Worm (Caenorhabditis elegans) whole organism, L4 larva: ENCODE data around the gene ins-13.

ENCODE experiments used
- F37D6.2 ChIP-seq: sonication (generic microtip); optimal IDR thresholded peaks from 2 replicates; lab custom pipeline; 2016; ENCODE audit warnings: mild to moderate bottlenecking, missing genetic modification characterization, missing compliant biosample characterization
- R02D3.7 ChIP-seq: fragments of 150-350 bp; sonication (generic microtip); optimal IDR thresholded peaks from 3 replicates; lab custom pipeline; 2014; ENCODE audit warnings: missing biosample characterization, missing genetic modification characterization
- Y105C5A.15 ChIP-seq: fragments of 200-800 bp; sonication (Bioruptor generic); IDR thresholded peaks from 2 replicates; pipeline ENCODE4 v1.3.6; 2022; ENCODE audit warnings: missing genetic modification characterization, missing compliant biosample characterization
- Y5F2A.4 ChIP-seq: fragments of 200-800 bp; sonication (Bioruptor generic); optimal IDR thresholded peaks from 2 replicates; lab custom pipeline; 2018; ENCODE audit warnings: mild to moderate bottlenecking, missing genetic modification characterization, missing compliant biosample characterization
- Y75B8A.6 ChIP-seq: fragments of 200-800 bp; sonication (Bioruptor generic); IDR thresholded peaks from 2 replicates; pipeline ENCODE4 v1.3.6; 2022; ENCODE audit warnings: missing genetic modification reagents, missing genetic modification characterization, missing compliant biosample characterization
- ceh-20 ChIP-seq: fragments of 200-800 bp; sonication (Bioruptor generic); IDR thresholded peaks from 2 replicates; pipeline ENCODE4 v1.3.6; 2022; ENCODE audit warnings: missing genetic modification reagents, missing genetic modification characterization, missing compliant biosample characterization
- ceh-28 ChIP-seq: fragments of 150-350 bp; optimal IDR thresholded peaks from 2 replicates; lab custom pipeline; 2014; ENCODE audit warnings: missing biosample characterization, missing genetic modification reagents, missing genetic modification characterization
- ceh-32 ChIP-seq: sonication (generic microtip); optimal IDR thresholded peaks from 2 replicates; lab custom pipeline; 2016; ENCODE audit warnings: mild to moderate bottlenecking, missing genetic modification characterization, missing compliant biosample characterization; ENCODE audit not compliant: poor library complexity
- ceh-44 ChIP-seq: fragments of 200-800 bp; sonication (Bioruptor generic); IDR thresholded peaks from 2 replicates; pipeline ENCODE4 v1.3.6; 2022; ENCODE audit warnings: missing genetic modification reagents, missing genetic modification characterization, missing compliant biosample characterization
- ceh-62 ChIP-seq: sonication (generic microtip); optimal IDR thresholded peaks from 2 replicates; lab custom pipeline; 2017; ENCODE audit warnings: missing biosample characterization, missing genetic modification characterization
- ces-1 ChIP-seq: fragments of 150-350 bp; sonication (generic microtip); optimal IDR thresholded peaks from 4 replicates; lab custom pipeline; 2014; ENCODE audit warnings: missing biosample characterization, missing genetic modification reagents, missing genetic modification characterization
- dmd-6 ChIP-seq: fragments of 200-800 bp; sonication (Bioruptor generic); IDR thresholded peaks from 2 replicates; pipeline ENCODE4 v1.3.6; 2022; ENCODE audit warnings: missing genetic modification reagents, missing genetic modification characterization, missing compliant biosample characterization
- dmd-8 ChIP-seq: fragments of 200-800 bp; sonication (Bioruptor generic); IDR thresholded peaks from 2 replicates; pipeline ENCODE4 v1.3.6; 2022; ENCODE audit warnings: missing genetic modification characterization, missing compliant biosample characterization
- dmd-9 ChIP-seq: fragments of 200-800 bp; sonication (Bioruptor generic); IDR thresholded peaks from 2 replicates; pipeline ENCODE4 v1.3.6; 2022; ENCODE audit warnings: missing genetic modification reagents, missing genetic modification characterization, missing compliant biosample characterization
- duxl-1 ChIP-seq: sonication (generic microtip); optimal IDR thresholded peaks from 2 replicates; lab custom pipeline; 2016; ENCODE audit warnings: mild to moderate bottlenecking, missing genetic modification characterization, moderate library complexity, missing compliant biosample characterization; ENCODE audit not compliant: poor library complexity
- dve-1 ChIP-seq: sonication (generic microtip); optimal IDR thresholded peaks from 2 replicates; lab custom pipeline; 2017; ENCODE audit warnings: antibody characterized with exemption, mild to moderate bottlenecking, missing genetic modification characterization, missing compliant biosample characterization; ENCODE audit not compliant: insufficient read depth
- egl-43 ChIP-seq: fragments of 200-800 bp; sonication (Bioruptor generic); IDR thresholded peaks from 2 replicates; pipeline ENCODE4 v1.3.6; 2022; ENCODE audit warnings: missing genetic modification reagents, missing genetic modification characterization, missing compliant biosample characterization
- fkh-10 ChIP-seq: fragments of 150-350 bp; optimal IDR thresholded peaks from 2 replicates; lab custom pipeline; 2014; ENCODE audit warnings: missing biosample characterization, missing genetic modification reagents, missing genetic modification characterization
- fos-1 ChIP-seq: fragments of 150-350 bp; optimal IDR thresholded peaks from 2 replicates; lab custom pipeline; 2014; ENCODE audit warnings: missing biosample characterization, missing genetic modification characterization
- gei-8 ChIP-seq: fragments of 200-800 bp; sonication (Bioruptor generic); optimal IDR thresholded peaks from 2 replicates; lab custom pipeline; 2018; ENCODE audit warnings: mild to moderate bottlenecking, missing genetic modification characterization, missing compliant biosample characterization
- lim-7 ChIP-seq: fragments of 200-800 bp; sonication (Bioruptor generic); IDR thresholded peaks from 2 replicates; pipeline ENCODE4 v1.3.6; 2022; ENCODE audit warnings: missing genetic modification characterization, missing compliant biosample characterization
- lin-1 ChIP-seq: fragments of 200-800 bp; sonication (Bioruptor generic); IDR thresholded peaks from 2 replicates; pipeline ENCODE4 v1.3.6; 2022; ENCODE audit warnings: missing genetic modification reagents, missing genetic modification characterization, missing compliant biosample characterization
- lin-38 ChIP-seq: fragments of 200-800 bp; sonication (Bioruptor generic); IDR thresholded peaks from 2 replicates; pipeline ENCODE4 v1.3.6; 2022; ENCODE audit warnings: missing genetic modification reagents, missing genetic modification characterization, missing compliant biosample characterization
- lsy-2 ChIP-seq, 2 experiments: fragments of 150-350 bp in 1 of 2; sonication (generic microtip) in 1 of 2; optimal IDR thresholded peaks; 2 replicates each; lab custom pipeline; 2014 to 2017; ENCODE audit warnings: missing biosample characterization in 2 of 2, missing genetic modification characterization in 2 of 2
- madf-5 ChIP-seq, 2 experiments: fragments of 200-800 bp; sonication (Bioruptor generic); IDR thresholded peaks; 2 replicates each; pipeline ENCODE4 v1.3.6; 2022; ENCODE audit warnings: missing compliant biosample characterization in 2 of 2, missing genetic modification characterization in 2 of 2
- mes-2 ChIP-seq: sonication (generic microtip); optimal IDR thresholded peaks from 2 replicates; lab custom pipeline; 2016; ENCODE audit warnings: missing genotype, mild to moderate bottlenecking, missing genetic modification characterization, missing compliant biosample characterization; ENCODE audit not compliant: poor library complexity, severe bottlenecking
- mxl-3 ChIP-seq: fragments of 200-800 bp; sonication (Bioruptor generic); optimal IDR thresholded peaks from 2 replicates; lab custom pipeline; 2018; ENCODE audit warnings: mild to moderate bottlenecking, missing genetic modification characterization, missing compliant biosample characterization
- nhr-25 ChIP-seq: sonication (generic microtip); optimal IDR thresholded peaks from 2 replicates; lab custom pipeline; 2017; ENCODE audit warnings: missing genetic modification characterization, mild to moderate bottlenecking, missing compliant biosample characterization, antibody characterized with exemption, moderate library complexity, borderline replicate concordance; ENCODE audit not compliant: insufficient read depth
- nhr-42 ChIP-seq: fragments of 200-800 bp; sonication (Bioruptor generic); IDR thresholded peaks from 2 replicates; pipeline ENCODE4 v1.3.6; 2022; ENCODE audit warnings: missing genetic modification characterization, missing compliant biosample characterization
- nhr-6 ChIP-seq: fragments of 150-350 bp; optimal IDR thresholded peaks from 2 replicates; lab custom pipeline; 2014; ENCODE audit warnings: missing biosample characterization, missing genetic modification characterization
- pha-4 ChIP-seq, 2 experiments: fragments of 150-350 bp in 1 of 2; fragments of 200-800 bp in 1 of 2; sonication (Bioruptor generic) in 1 of 2; IDR thresholded peaks in 1 of 2; optimal IDR thresholded peaks in 1 of 2; 2 replicates each; pipeline versions ENCODE4 v1.3.6 to Lab custom; 2014 to 2022; ENCODE audit warnings: missing genetic modification characterization in 2 of 2, missing genetic modification reagents in 2 of 2, missing biosample characterization in 1 of 2, missing compliant biosample characterization in 1 of 2
- pqm-1 ChIP-seq: sonication (generic microtip); optimal IDR thresholded peaks from 2 replicates; lab custom pipeline; 2017; ENCODE audit warnings: missing biosample characterization, missing genetic modification characterization
- unc-130 ChIP-seq: sonication (generic microtip); optimal IDR thresholded peaks from 2 replicates; lab custom pipeline; 2016; ENCODE audit warnings: missing genetic modification reagents, missing genetic modification characterization, missing compliant biosample characterization
- unc-39 ChIP-seq: sonication (generic microtip); optimal IDR thresholded peaks from 2 replicates; lab custom pipeline; 2017; ENCODE audit warnings: missing biosample characterization, missing genetic modification characterization
- zfp-3 ChIP-seq: fragments of 200-800 bp; sonication (Bioruptor generic); conservative IDR thresholded peaks from 2 replicates; pipeline ENCODE4 v1.3.6; 2022; ENCODE audit warnings: missing genetic modification reagents, missing genetic modification characterization, missing compliant biosample characterization
- zip-11 ChIP-seq: fragments of 200-800 bp; sonication (Bioruptor generic); IDR thresholded peaks from 2 replicates; pipeline ENCODE4 v1.3.6; 2022; ENCODE audit warnings: missing genetic modification characterization, missing compliant biosample characterization
- zip-2 ChIP-seq: fragments of 150-350 bp; optimal IDR thresholded peaks from 2 replicates; lab custom pipeline; 2014; ENCODE audit warnings: missing biosample characterization, missing genetic modification characterization
- ztf-7 ChIP-seq: fragments of 150-350 bp; optimal IDR thresholded peaks from 2 replicates; lab custom pipeline; 2014; ENCODE audit warnings: missing biosample characterization, missing genetic modification characterization

ins-13 gene

ce11 chrII:5522637-5523036 is 22.0 kb downstream of the ins-13 start, which contains the start of gene ZK177.11:
Gene ZK177.11, plus strand, starts transcription at chrII:5522937.
- TF ChIP-seq duxl-1 (tag; lab: Kevin White, UChicago), result no peak

- TF ChIP-seq unc-39 (tag; lab: Kevin White, UChicago) (no peak), mes-2 (no peak), ceh-44 (GFP tag; lab: Robert Waterston, UW) (no peak), dmd-9 (GFP tag; lab: Robert Waterston, UW) (no peak), Y5F2A.4 (GFP tag; lab: Kevin White, UChicago) (no peak), fos-1 (tag; lab: Kevin White, UChicago) (no peak), ceh-62 (tag; lab: Kevin White, UChicago) (no peak), pqm-1 (tag; lab: Kevin White, UChicago) (no peak), egl-43 (GFP tag; lab: Robert Waterston, UW) (no peak), ceh-28 (tag; lab: Kevin White, UChicago) (no peak), madf-5 (GFP tag; IDR thresholded peaks at IDR 0.05; lab: Robert Waterston, UW) (no peak)
Measured at ce11 chrII:5521411-5521810, 23.3 kb downstream of the ins-13 start, which contains the start of gene ZK177.12. Gene ZK177.12, plus strand, starts transcription at chrII:5521711.

DNA sequence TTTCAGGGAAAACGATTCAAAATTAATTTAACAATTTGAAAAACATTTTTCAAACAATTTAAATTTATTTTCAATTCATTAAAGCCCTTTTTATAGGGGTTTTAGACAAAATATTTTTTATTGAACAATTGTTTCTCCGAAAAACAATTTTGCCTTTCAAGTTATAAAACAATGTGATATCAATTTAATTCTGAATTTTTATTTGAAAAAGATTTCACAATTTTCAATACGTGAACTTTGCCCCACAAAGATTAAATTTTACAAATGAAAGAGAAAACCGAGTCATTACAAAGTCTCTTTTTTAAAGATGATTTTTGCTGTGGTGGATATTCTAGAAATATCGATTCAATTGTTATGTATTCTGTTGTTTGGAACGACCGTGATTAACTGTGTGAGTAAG is 25.8 kb downstream of the ins-13 start, which contains the start of gene ZK177.2:
Gene ZK177.2 (plus strand): TSS at position 301 of the 400 bp plus-strand sequence.
- TF ChIP-seq mxl-3 (GFP tag; lab: Kevin White, UChicago) (no peak), Y105C5A.15 (GFP tag; lab: Robert Waterston, UW) (no peak), R02D3.7 (tag; lab: Kevin White, UChicago) (no peak), lim-7 (no peak), lin-1 (no peak), gei-8 (GFP tag; lab: Kevin White, UChicago) (no peak), Y75B8A.6 (GFP tag; lab: Robert Waterston, UW) (no peak), zfp-3 (GFP tag; lab: Robert Waterston, UW) (no peak), ceh-20 (GFP tag; lab: Robert Waterston, UW) (no peak), nhr-25 (tag; lab: Kevin White, UChicago) (no peak), lin-38 (GFP tag; lab: Robert Waterston, UW) (no peak)

ce11 chrII:5518055-5518454 is 26.6 kb downstream of the ins-13 start:
- TF ChIP-seq dmd-9 (GFP tag; lab: Robert Waterston, UW), result no peak
- TF ChIP-seq fkh-10 (GFP tag; lab: Kevin White, UChicago), result no peak

DNA sequence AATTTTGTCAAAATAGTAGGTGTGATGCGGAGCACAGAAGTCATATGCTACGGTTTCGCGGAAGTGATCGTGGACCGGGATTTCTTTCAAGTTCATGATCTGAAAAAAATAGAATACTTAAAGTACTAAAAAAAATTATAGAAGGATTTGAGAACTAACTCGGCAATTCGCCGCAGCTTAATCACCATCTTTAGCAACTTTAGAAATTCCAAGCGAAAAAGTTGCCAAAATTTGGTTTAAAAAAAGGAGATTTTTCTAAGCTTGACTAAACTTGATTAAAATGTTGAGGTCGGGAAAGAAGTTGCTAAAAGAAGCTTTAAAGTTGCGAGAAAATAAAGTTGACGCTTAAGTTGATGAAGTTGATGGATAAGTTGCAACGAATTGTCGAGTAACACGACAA is 27.0 kb downstream of the ins-13 start, which contains the start of gene ZK177.9:
Gene ZK177.9 (minus strand): TSS at position 101 of the 400 bp plus-strand sequence.
- no peak for TF ChIP-seq ces-1 (GFP tag; lab: Kevin White, UChicago)
- no peak for TF ChIP-seq ceh-28 (tag; lab: Kevin White, UChicago)
- no peak for TF ChIP-seq zip-2
- no peak for TF ChIP-seq ceh-32
- no peak for TF ChIP-seq ztf-7 (tag; lab: Kevin White, UChicago)
- no peak for TF ChIP-seq nhr-42 (GFP tag; lab: Robert Waterston, UW)
- TF ChIP-seq dve-1 (tag; lab: Kevin White, UChicago), result no peak
- TF ChIP-seq zip-11 (GFP tag; lab: Robert Waterston, UW), result no peak
- TF ChIP-seq unc-130, result no peak
- no peak for TF ChIP-seq dmd-6 (GFP tag; lab: Robert Waterston, UW)
- TF ChIP-seq madf-5 (GFP tag; IDR thresholded peaks at IDR 0.05; lab: Robert Waterston, UW), result no peak
- no peak for TF ChIP-seq pqm-1 (tag; lab: Kevin White, UChicago)
- TF ChIP-seq F37D6.2, result no peak
- no peak for TF ChIP-seq lsy-2 (tag; optimal IDR thresholded peaks at IDR 0.05; lab: Kevin White, UChicago)
- no peak for TF ChIP-seq nhr-6 (tag; lab: Kevin White, UChicago)
- no peak for TF ChIP-seq ceh-62 (tag; lab: Kevin White, UChicago)
- TF ChIP-seq dmd-8 (GFP tag; lab: Robert Waterston, UW), result no peak
- TF ChIP-seq R02D3.7 (tag; lab: Kevin White, UChicago), result no peak
- no peak for TF ChIP-seq pha-4 (GFP tag; IDR thresholded peaks at IDR 0.05; lab: Robert Waterston, UW)
- no peak for TF ChIP-seq pha-4 (tag; optimal IDR thresholded peaks at IDR 0.05; lab: Kevin White, UChicago)
